Worm (Caenorhabditis elegans) whole organism, L2 larva: ENCODE measurements around the gene ampd-1.

Experiments used
- ama-1 ChIP-seq: fragments of 150-350 bp; optimal IDR thresholded peaks from 2 replicates; lab custom pipeline; 2018; ENCODE audit warnings: inconsistent platforms
- blmp-1 ChIP-seq: sonication (generic microtip); optimal IDR thresholded peaks from 2 replicates; lab custom pipeline; 2017; ENCODE audit warnings: missing genetic modification characterization, mild to moderate bottlenecking, missing compliant biosample characterization, antibody characterized with exemption, moderate library complexity; ENCODE audit not compliant: insufficient read depth
- lin-13 ChIP-seq: fragments of 150-350 bp; optimal IDR thresholded peaks from 2 replicates; lab custom pipeline; 2014; ENCODE audit warnings: missing biosample characterization, missing genetic modification reagents, missing genetic modification characterization
- nhr-21 ChIP-seq: fragments of 150-350 bp; optimal IDR thresholded peaks from 2 replicates; lab custom pipeline; 2014; ENCODE audit warnings: missing biosample characterization, missing genetic modification characterization
- nhr-23 ChIP-seq: fragments of 150-350 bp; optimal IDR thresholded peaks from 2 replicates; lab custom pipeline; 2014; ENCODE audit warnings: missing biosample characterization, missing genetic modification reagents, missing genetic modification characterization
- nhr-6 ChIP-seq: fragments of 150-350 bp; optimal IDR thresholded peaks from 2 replicates; lab custom pipeline; 2014; ENCODE audit warnings: missing biosample characterization, missing genetic modification characterization
- sem-4 ChIP-seq: fragments of 150-350 bp; optimal IDR thresholded peaks from 2 replicates; lab custom pipeline; 2014; ENCODE audit warnings: missing biosample characterization, missing genetic modification reagents, missing genetic modification characterization
- zag-1 ChIP-seq: fragments of 150-350 bp; optimal IDR thresholded peaks from 2 replicates; lab custom pipeline; 2014; ENCODE audit warnings: missing biosample characterization, missing genetic modification characterization

ce11 chrII:5209122-5209521 is 6.0 kb downstream of the ampd-1 start:
- TF ChIP-seq nhr-21 (tag; lab: Kevin White, UChicago) (no peak), sem-4 (tag; lab: Kevin White, UChicago) (no peak), ama-1 (no peak), lin-13 (GFP tag; lab: Kevin White, UChicago) (no peak), zag-1 (tag; lab: Kevin White, UChicago) (no peak), nhr-23 (tag; lab: Kevin White, UChicago) (no peak), nhr-6 (no peak), blmp-1 (tag; lab: Kevin White, UChicago) (no peak)
